Fruit fly (Drosophila melanogaster) whole organism, prepupa: ENCODE measurements around the gene Meltrin.

Experiments
- CG10631 ChIP-seq: fragments of 200-800 bp; sonication (Bioruptor generic); optimal IDR thresholded peaks from 2 replicates; lab custom pipeline; 2016; ENCODE audit warnings: missing biosample characterization, missing genetic modification characterization
- CG15336 ChIP-seq: fragments of 200-800 bp; sonication (Bioruptor generic); IDR thresholded peaks from 2 replicates; pipeline ENCODE4 v1.3.6; 2022; ENCODE audit warnings: missing biosample characterization, missing genetic modification characterization
- CG3919 ChIP-seq: fragments of 200-800 bp; sonication (Bioruptor generic); optimal IDR thresholded peaks from 3 replicates; lab custom pipeline; 2016; ENCODE audit warnings: missing biosample characterization, missing genetic modification characterization
- CG4318 ChIP-seq: fragments of 200-800 bp; sonication (Bioruptor generic); optimal IDR thresholded peaks from 3 replicates; lab custom pipeline; 2017; ENCODE audit warnings: missing biosample characterization, mild to moderate bottlenecking, missing genetic modification characterization
- CG6792 ChIP-seq: fragments of 200-800 bp; sonication (Bioruptor generic); optimal IDR thresholded peaks from 3 replicates; lab custom pipeline; 2016; ENCODE audit warnings: missing biosample characterization, missing genetic modification characterization
- Eip93F ChIP-seq: fragments of 200-800 bp; sonication (Bioruptor generic); optimal IDR thresholded peaks from 2 replicates; lab custom pipeline; 2016; ENCODE audit warnings: missing biosample characterization, mild to moderate bottlenecking, missing genetic modification characterization
- Hr4 ChIP-seq: fragments of 200-800 bp; sonication (Bioruptor generic); optimal IDR thresholded peaks from 3 replicates; lab custom pipeline; 2016; ENCODE audit warnings: missing biosample characterization, missing genetic modification characterization
- Met ChIP-seq: fragments of 200-800 bp; sonication (Bioruptor generic); optimal IDR thresholded peaks from 3 replicates; lab custom pipeline; 2016; ENCODE audit warnings: missing biosample characterization, missing genetic modification characterization
- OdsH ChIP-seq: fragments of 200-800 bp; sonication (Bioruptor generic); optimal IDR thresholded peaks from 3 replicates; lab custom pipeline; 2016; ENCODE audit warnings: missing biosample characterization, missing genetic modification characterization
- achi ChIP-seq: fragments of 200-800 bp; sonication (Bioruptor generic); optimal IDR thresholded peaks from 3 replicates; lab custom pipeline; 2016; ENCODE audit warnings: missing biosample characterization, missing genetic modification characterization
- esn ChIP-seq: fragments of 200-800 bp; sonication (Bioruptor generic); optimal IDR thresholded peaks from 2 replicates; lab custom pipeline; 2016; ENCODE audit warnings: missing biosample characterization, mild to moderate bottlenecking, missing genetic modification characterization, moderate library complexity

DNA sequence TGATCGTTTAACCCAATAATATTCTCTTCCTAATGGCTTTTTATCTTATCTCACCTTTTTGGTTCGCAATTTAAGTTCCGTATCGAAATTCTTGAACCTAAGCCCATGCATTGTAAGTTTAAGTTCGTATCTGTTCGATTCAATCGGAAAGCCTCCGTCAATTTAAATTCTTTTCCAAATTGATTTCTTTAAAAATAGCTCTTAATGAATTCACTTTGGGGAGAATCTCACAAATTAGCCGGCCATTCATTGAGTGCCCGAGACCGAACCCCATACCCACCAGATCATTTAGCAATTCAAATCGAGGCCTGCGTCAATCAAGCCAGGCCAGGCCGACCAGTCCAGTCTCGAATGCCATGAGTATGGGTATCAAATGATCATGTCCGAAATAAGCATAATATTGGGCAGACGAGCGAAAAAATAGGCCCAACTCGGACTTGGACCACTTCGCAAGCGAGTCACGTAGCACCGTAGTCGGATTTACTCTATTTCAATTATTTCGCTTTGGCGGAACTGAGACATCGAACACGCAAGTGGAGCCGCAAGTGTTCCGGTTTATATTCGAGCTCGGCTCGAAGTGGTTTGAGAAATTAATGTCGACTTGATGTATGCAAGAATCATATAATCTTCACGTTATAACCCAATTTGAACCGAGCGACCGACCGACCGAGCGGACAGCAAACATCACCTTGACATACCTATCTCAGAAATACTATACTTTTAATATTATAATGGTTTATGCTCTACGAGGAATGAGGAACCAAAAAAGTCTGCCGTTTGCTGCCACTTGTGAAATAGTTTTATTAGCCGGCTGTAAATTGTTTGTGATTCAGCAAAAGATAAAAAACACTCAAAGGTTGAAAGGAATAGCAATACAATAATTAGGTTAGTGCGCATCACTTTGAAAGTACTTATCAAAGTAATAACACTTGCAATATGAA lies 10.9 kb upstream of the Meltrin start:
- TF ChIP-seq Eip93F (GFP tag; lab: Kevin White, UChicago) (no peak), CG15336 (GFP tag; lab: Robert Waterston, UW) (no peak), Met (no peak), CG4318 (no peak), OdsH (GFP tag; lab: Kevin White, UChicago) (no peak), Hr4 (no peak), CG10631 (no peak), achi (GFP tag; lab: Kevin White, UChicago) (no peak), esn (GFP tag; lab: Kevin White, UChicago) (no peak), CG6792 (GFP tag; lab: Kevin White, UChicago) (no peak), CG3919 (no peak)
